Fruit fly (Drosophila melanogaster) whole organism, adult: Measurements from ENCODE around the gene orb2.

Source experiments
- ovo ChIP-seq: fragments of 200-800 bp; sonication (Bioruptor generic); optimal IDR thresholded peaks from 2 replicates; lab custom pipeline; 2016; ENCODE audit warnings: missing biosample characterization, missing genetic modification characterization
- toe ChIP-seq: fragments of 200-800 bp; sonication (Bioruptor generic); optimal IDR thresholded peaks from 2 replicates; lab custom pipeline; 2016; ENCODE audit warnings: missing biosample characterization, missing genetic modification characterization

DNA sequence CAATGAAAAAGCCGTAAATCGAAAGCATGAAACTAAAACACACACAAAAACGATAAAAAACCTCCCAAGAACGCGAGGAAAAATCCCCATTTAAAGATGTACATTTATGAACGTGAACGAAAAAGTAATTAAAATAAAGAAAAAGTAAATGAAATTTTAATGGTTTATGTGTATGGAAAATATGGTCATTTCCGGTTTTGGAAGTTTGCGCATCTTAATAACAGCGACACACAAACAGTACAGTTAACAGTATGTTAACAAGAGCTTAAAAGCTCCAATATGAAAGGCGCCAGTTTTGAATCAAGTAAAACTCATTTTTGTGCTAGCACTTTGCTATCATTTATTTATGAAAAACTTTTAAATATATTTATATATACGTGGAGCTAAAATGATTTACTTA, 22.3 kb downstream of the orb2 start:
- TF ChIP-seq ovo (GFP tag; lab: Kevin White, UChicago) (no peak), toe (GFP tag; lab: Kevin White, UChicago) (no peak)
